Fruit fly (Drosophila melanogaster) whole organism, embryonic: ENCODE data around the gene Zaf1.
A peak's percentile ranks its signal among the peaks of the same experiment; 100 is the strongest.

ENCODE experiments used
- Ada2b ChIP-seq: fragments of 200-800 bp; sonication (Bioruptor generic); IDR thresholded peaks from 2 replicates; pipeline ENCODE4 v1.3.6; 2022; ENCODE audit warnings: missing biosample characterization, missing genetic modification characterization
- Atf6 ChIP-seq: fragments of 200-800 bp; sonication (Bioruptor generic); IDR thresholded peaks from 2 replicates; pipeline ENCODE4 v1.3.6; 2022; ENCODE audit warnings: missing biosample characterization, missing genetic modification characterization
- Awh ChIP-seq: fragments of 200-800 bp; sonication (Bioruptor generic); IDR thresholded peaks from 2 replicates; pipeline ENCODE4, ENCODE4 v1.3.6; 2022; ENCODE audit warnings: missing biosample characterization, missing genetic modification characterization
- CG1024 ChIP-seq: fragments of 200-800 bp; sonication (Bioruptor generic); IDR thresholded peaks from 2 replicates; pipeline ENCODE4 v1.3.6; 2022; ENCODE audit warnings: missing biosample characterization, missing genetic modification characterization
- CG10654 ChIP-seq: fragments of 200-800 bp; sonication (Bioruptor generic); optimal IDR thresholded peaks from 2 replicates; lab custom pipeline; 2016; ENCODE audit warnings: missing biosample characterization, missing genetic modification characterization
- CG11247 ChIP-seq: fragments of 200-800 bp; sonication (Bioruptor generic); IDR thresholded peaks from 2 replicates; pipeline ENCODE4 v1.3.6; 2022; ENCODE audit warnings: missing biosample characterization, missing genetic modification characterization
- CG11456 ChIP-seq: fragments of 200-800 bp; sonication (Bioruptor generic); IDR thresholded peaks from 3 replicates; pipeline ENCODE4 v1.3.6; 2022; ENCODE audit warnings: missing biosample characterization, missing genetic modification characterization
- CG12155 ChIP-seq: fragments of 200-800 bp; sonication (Bioruptor generic); optimal IDR thresholded peaks from 3 replicates; lab custom pipeline; 2016; ENCODE audit warnings: missing biosample characterization, missing genetic modification characterization
- CG13287 ChIP-seq: fragments of 200-800 bp; sonication (Bioruptor generic); IDR thresholded peaks from 2 replicates; pipeline ENCODE4 v1.3.6; 2022; ENCODE audit warnings: missing biosample characterization, missing genetic modification characterization; ENCODE audit not compliant: partially characterized antibody
- CG13775 ChIP-seq: fragments of 200-800 bp; sonication (Bioruptor generic); optimal IDR thresholded peaks from 3 replicates; lab custom pipeline; 2017; ENCODE audit warnings: missing biosample characterization, mild to moderate bottlenecking, missing genetic modification characterization
- CG13894 ChIP-seq: fragments of 200-800 bp; sonication (Bioruptor generic); optimal IDR thresholded peaks from 3 replicates; lab custom pipeline; 2018; ENCODE audit warnings: missing biosample characterization, mild to moderate bottlenecking, missing genetic modification characterization, moderate library complexity
- CG14667 ChIP-seq: fragments of 200-800 bp; sonication (Bioruptor generic); IDR thresholded peaks from 2 replicates; pipeline ENCODE4 v1.3.6; 2022; ENCODE audit warnings: missing biosample characterization, missing genetic modification characterization
- CG15011 ChIP-seq: fragments of 200-800 bp; sonication (Bioruptor generic); optimal IDR thresholded peaks from 3 replicates; lab custom pipeline; 2018; ENCODE audit warnings: missing biosample characterization, mild to moderate bottlenecking, missing genetic modification characterization
- CG2889 ChIP-seq: fragments of 200-800 bp; sonication (Bioruptor generic); IDR thresholded peaks from 3 replicates; pipeline ENCODE4 v1.3.6; 2022; ENCODE audit warnings: missing biosample characterization, missing genetic modification characterization
- CG34224 ChIP-seq: fragments of 200-800 bp; sonication (Bioruptor generic); IDR thresholded peaks from 3 replicates; pipeline ENCODE4 v1.3.6; 2022; ENCODE audit warnings: missing biosample characterization, missing genetic modification characterization; ENCODE audit not compliant: partially characterized antibody
- CG3726 ChIP-seq: fragments of 200-800 bp; sonication (Bioruptor generic); IDR thresholded peaks from 3 replicates; pipeline ENCODE4, ENCODE4 v1.3.6; 2022; ENCODE audit warnings: missing biosample characterization, missing genetic modification characterization
- CG5245 ChIP-seq: fragments of 200-800 bp; sonication (Bioruptor generic); optimal IDR thresholded peaks from 3 replicates; lab custom pipeline; 2016; ENCODE audit warnings: missing biosample characterization, missing genetic modification characterization
- CG7745 ChIP-seq: fragments of 200-800 bp; sonication (Bioruptor generic); optimal IDR thresholded peaks from 2 replicates; lab custom pipeline; 2018; ENCODE audit warnings: missing biosample characterization, mild to moderate bottlenecking, missing genetic modification characterization, moderate library complexity
- CG7987 ChIP-seq: fragments of 200-800 bp; sonication (Bioruptor generic); optimal IDR thresholded peaks from 2 replicates; lab custom pipeline; 2018; ENCODE audit warnings: missing biosample characterization, mild to moderate bottlenecking, missing genetic modification characterization, moderate library complexity
- CkIIα-i1 ChIP-seq: fragments of 200-800 bp; sonication (Bioruptor generic); IDR thresholded peaks from 2 replicates; pipeline ENCODE4 v1.3.6; 2022; ENCODE audit warnings: missing biosample characterization, missing genetic modification characterization
- Doc2 ChIP-seq: fragments of 200-800 bp; sonication (Bioruptor generic); IDR thresholded peaks from 2 replicates; pipeline ENCODE4 v1.3.6; 2022; ENCODE audit warnings: missing biosample characterization, missing genetic modification characterization
- Drgx ChIP-seq: fragments of 200-800 bp; sonication (Bioruptor generic); IDR thresholded peaks from 2 replicates; pipeline ENCODE4 v1.3.6; 2022; ENCODE audit warnings: missing biosample characterization, missing genetic modification characterization
- Hmx ChIP-seq: fragments of 200-800 bp; sonication (Bioruptor generic); optimal IDR thresholded peaks from 2 replicates; lab custom pipeline; 2016; ENCODE audit warnings: missing biosample characterization, missing genetic modification characterization
- MESR4 ChIP-seq: fragments of 200-800 bp; sonication (Bioruptor generic); optimal IDR thresholded peaks from 2 replicates; lab custom pipeline; 2018; ENCODE audit warnings: missing biosample characterization, mild to moderate bottlenecking, missing genetic modification characterization, moderate library complexity
- Max ChIP-seq: fragments of 200-800 bp; sonication (Bioruptor generic); optimal IDR thresholded peaks from 2 replicates; lab custom pipeline; 2016; ENCODE audit warnings: missing biosample characterization, mild to moderate bottlenecking, missing genetic modification characterization
- Meics ChIP-seq: fragments of 200-800 bp; sonication (Bioruptor generic); optimal IDR thresholded peaks from 2 replicates; lab custom pipeline; 2017; ENCODE audit warnings: missing biosample characterization, mild to moderate bottlenecking, missing genetic modification characterization
- Vsx1 ChIP-seq: fragments of 200-800 bp; sonication (Bioruptor generic); optimal IDR thresholded peaks from 2 replicates; lab custom pipeline; 2017; ENCODE audit warnings: missing biosample characterization, mild to moderate bottlenecking, missing genetic modification characterization, missing genetic modification reagents
- corto ChIP-seq: fragments of 200-800 bp; sonication (Bioruptor generic); optimal IDR thresholded peaks from 2 replicates; lab custom pipeline; 2016; ENCODE audit warnings: missing biosample characterization, mild to moderate bottlenecking, missing genetic modification characterization, moderate library complexity
- dan ChIP-seq: fragments of 200-800 bp; sonication (Bioruptor generic); IDR thresholded peaks from 2 replicates; pipeline ENCODE4 v1.3.6; 2022; ENCODE audit warnings: missing biosample characterization, missing genetic modification characterization
- danr ChIP-seq: fragments of 200-800 bp; sonication (Bioruptor generic); IDR thresholded peaks from 2 replicates; pipeline ENCODE4 v1.3.6; 2022; ENCODE audit warnings: missing biosample characterization, missing genetic modification characterization
- fd3F ChIP-seq: fragments of 200-800 bp; sonication (Bioruptor generic); optimal IDR thresholded peaks from 2 replicates; lab custom pipeline; 2018; ENCODE audit warnings: missing biosample characterization, mild to moderate bottlenecking, missing genetic modification characterization, moderate library complexity
- gsb-n ChIP-seq: fragments of 200-800 bp; sonication (Bioruptor generic); optimal IDR thresholded peaks from 3 replicates; lab custom pipeline; 2018; ENCODE audit warnings: missing biosample characterization, mild to moderate bottlenecking, missing genetic modification characterization
- hbn ChIP-seq: fragments of 200-800 bp; sonication (Bioruptor generic); IDR thresholded peaks from 2 replicates; pipeline ENCODE4 v1.3.6; 2022; ENCODE audit warnings: missing biosample characterization, missing genetic modification characterization; ENCODE audit not compliant: partially characterized antibody
- knrl ChIP-seq: fragments of 200-800 bp; sonication (Bioruptor generic); IDR thresholded peaks from 3 replicates; pipeline ENCODE4 v1.3.6; 2022; ENCODE audit warnings: missing biosample characterization, missing genetic modification characterization; ENCODE audit not compliant: partially characterized antibody
- lov ChIP-seq, 2 experiments: fragments of 200-800 bp in 1 of 2; fragments of >200 bp in 1 of 2; sonication (Bioruptor generic) in 1 of 2; IDR thresholded peaks in 1 of 2; optimal IDR thresholded peaks in 1 of 2; 2 replicates in 1 of 2; 3 replicates in 1 of 2; pipeline versions ENCODE4 v1.3.6 to Lab custom; 2017 to 2022; ENCODE audit warnings: missing biosample characterization in 1 of 2, missing genetic modification characterization in 1 of 2
- mirr ChIP-seq: fragments of 200-800 bp; sonication (Bioruptor generic); optimal IDR thresholded peaks from 3 replicates; lab custom pipeline; 2018; ENCODE audit warnings: missing biosample characterization, mild to moderate bottlenecking, missing genetic modification characterization
- peb ChIP-seq: fragments of 200-800 bp; sonication (Bioruptor generic); IDR thresholded peaks from 2 replicates; pipeline ENCODE4 v1.3.6; 2022; ENCODE audit warnings: missing biosample characterization, missing genetic modification characterization
- pzg ChIP-seq: fragments of 200-800 bp; sonication (Bioruptor generic); optimal IDR thresholded peaks from 3 replicates; lab custom pipeline; 2018; ENCODE audit warnings: missing biosample characterization, mild to moderate bottlenecking, missing genetic modification characterization, moderate library complexity
- repo ChIP-seq: fragments of 200-800 bp; sonication (Bioruptor generic); optimal IDR thresholded peaks from 2 replicates; lab custom pipeline; 2016; ENCODE audit warnings: missing biosample characterization, missing genetic modification characterization
- rib ChIP-seq: fragments of 200-800 bp; sonication (Bioruptor generic); IDR thresholded peaks from 2 replicates; pipeline ENCODE4 v1.3.6; 2022; ENCODE audit warnings: missing biosample characterization, missing genetic modification characterization
- sens-2 ChIP-seq: fragments of 200-800 bp; sonication (Bioruptor generic); IDR thresholded peaks from 2 replicates; pipeline ENCODE4 v1.3.6; 2022; ENCODE audit warnings: missing biosample characterization, missing genetic modification characterization
- sob ChIP-seq: fragments of 200-800 bp; sonication (Bioruptor generic); IDR thresholded peaks from 2 replicates; pipeline ENCODE4 v1.3.6; 2022; ENCODE audit warnings: missing biosample characterization, missing genetic modification characterization
- stc ChIP-seq: fragments of 200-800 bp; sonication (Bioruptor generic); IDR thresholded peaks from 2 replicates; pipeline ENCODE4 v1.3.6; 2022; ENCODE audit warnings: missing biosample characterization, missing genetic modification characterization
- sug ChIP-seq: fragments of 200-800 bp; optimal IDR thresholded peaks from 2 replicates; lab custom pipeline; 2019; ENCODE audit warnings: missing biosample characterization, mild to moderate bottlenecking, missing genetic modification characterization, moderate library complexity
- tin ChIP-seq: fragments of 200-800 bp; sonication (Bioruptor generic); optimal IDR thresholded peaks from 3 replicates; lab custom pipeline; 2016; ENCODE audit warnings: missing biosample characterization, missing genetic modification characterization
- tna ChIP-seq: fragments of 200-800 bp; sonication (Bioruptor generic); IDR thresholded peaks from 2 replicates; pipeline ENCODE4 v1.3.6; 2022; ENCODE audit warnings: missing biosample characterization, missing genetic modification characterization; ENCODE audit not compliant: partially characterized antibody
- ttk ChIP-seq: fragments of 200-800 bp; sonication (Bioruptor generic); IDR thresholded peaks from 2 replicates; pipeline ENCODE4 v2.1.2; 2022; ENCODE audit warnings: missing biosample characterization, missing genetic modification characterization
- unc-4 ChIP-seq: fragments of 200-800 bp; sonication (Bioruptor generic); IDR thresholded peaks from 2 replicates; pipeline ENCODE4 v1.3.6; 2022; ENCODE audit warnings: missing biosample characterization, missing genetic modification characterization; ENCODE audit not compliant: partially characterized antibody
- z ChIP-seq: fragments of 200-800 bp; sonication (Bioruptor generic); IDR thresholded peaks from 3 replicates; pipeline ENCODE4 v1.3.6; 2022; ENCODE audit warnings: missing biosample characterization, missing genetic modification characterization

Gene Zaf1

dm6 chr3R:11581340-11582252 is 43.8 kb downstream of the Zaf1 start, which contains the start of gene wkd (continued):
- TF ChIP-seq Meics (GFP tag; lab: Kevin White, UChicago) (no peak), ttk (GFP tag; lab: Robert Waterston, UW) (no peak), CG15011 (GFP tag; lab: Kevin White, UChicago) (no peak), knrl (peak; percentile 87), Ada2b (GFP tag; lab: Robert Waterston, UW) (no peak), danr (GFP tag; lab: Robert Waterston, UW) (no peak), CG5245 (GFP tag; lab: Kevin White, UChicago) (no peak), CG2889 (no peak), Doc2 (no peak), CG14667 (no peak), CG13894 (tag; lab: Kevin White, UChicago) (no peak), CG13775 (no peak), Drgx (GFP tag; lab: Robert Waterston, UW) (no peak), z (GFP tag; lab: Robert Waterston, UW) (no peak), CG11456 (GFP tag; lab: Robert Waterston, UW) (no peak), CG7745 (tag; lab: Kevin White, UChicago) (no peak), Atf6 (no peak), CG34224 (GFP tag; lab: Robert Waterston, UW) (peak; percentile 84), stc (GFP tag; lab: Robert Waterston, UW) (no peak), CkIIα-i1 (GFP tag; lab: Robert Waterston, UW) (no peak), CG12155 (GFP tag; lab: Kevin White, UChicago) (peak; percentile 58), CG10654 (no peak), tin (no peak), corto (no peak), MESR4 (GFP tag; lab: Kevin White, UChicago) (peak; percentile 77), Awh (no peak), unc-4 (GFP tag; lab: Robert Waterston, UW) (peak; percentile 88), tna (GFP tag; lab: Robert Waterston, UW) (peak; percentile 75; the same call in 1 of the 2 replicates), CG11247 (GFP tag; lab: Robert Waterston, UW) (no peak), Vsx1 (GFP tag; lab: Kevin White, UChicago) (no peak), lov (optimal IDR thresholded peaks at IDR 0.05; lab: Kevin White, UChicago) (no peak), lov (GFP tag; IDR thresholded peaks at IDR 0.05; lab: Robert Waterston, UW) (no peak), sob (GFP tag; lab: Robert Waterston, UW) (0 out of 2 replicates have a peak, but pooled peaks have one; percentile 31), sug (tag; lab: Kevin White, UChicago) (peak; percentile 55), peb (no peak), sens-2 (no peak), dan (GFP tag; lab: Robert Waterston, UW) (no peak), CG1024 (GFP tag; lab: Robert Waterston, UW) (no peak), rib (no peak), fd3F (GFP tag; lab: Kevin White, UChicago) (no peak), CG13287 (GFP tag; lab: Robert Waterston, UW) (peak; percentile 94), Max (GFP tag; lab: Kevin White, UChicago) (no peak), repo (GFP tag; lab: Kevin White, UChicago) (no peak), mirr (peak; percentile 4), gsb-n (tag; lab: Kevin White, UChicago) (no peak), hbn (peak; percentile 81), CG3726 (GFP tag; lab: Robert Waterston, UW) (no peak), Hmx (GFP tag; lab: Kevin White, UChicago) (no peak), CG7987 (GFP tag; lab: Kevin White, UChicago) (peak; percentile 4), pzg (GFP tag; lab: Kevin White, UChicago) (peak; percentile 86)
